Worm (Caenorhabditis elegans) whole organism, young adult: Measurements from ENCODE around the gene str-118.

Experiments
- B0019.2 ChIP-seq: fragments of 200-800 bp; sonication (Bioruptor generic); conservative IDR thresholded peaks from 2 replicates; pipeline ENCODE4 v1.3.6; 2022; ENCODE audit warnings: missing genetic modification reagents, missing genetic modification characterization, missing compliant biosample characterization
- B0035.1 ChIP-seq: sonication (generic microtip); optimal IDR thresholded peaks from 2 replicates; lab custom pipeline; 2016; ENCODE audit warnings: missing genetic modification characterization, mild to moderate bottlenecking, missing compliant biosample characterization, missing genotype, missing genetic modification reagents
- C17E4.6 ChIP-seq: fragments of 200-800 bp; sonication (Bioruptor generic); IDR thresholded peaks from 2 replicates; pipeline ENCODE4 v1.3.6; 2022; ENCODE audit warnings: missing genetic modification reagents, missing genetic modification characterization, missing compliant biosample characterization
- F22D6.2 ChIP-seq: sonication (generic microtip); optimal IDR thresholded peaks from 2 replicates; lab custom pipeline; 2016; ENCODE audit warnings: mild to moderate bottlenecking, missing genetic modification characterization, missing compliant biosample characterization
- F23B12.7 ChIP-seq: sonication (generic microtip); optimal IDR thresholded peaks from 2 replicates; lab custom pipeline; 2017; ENCODE audit warnings: missing genetic modification characterization, mild to moderate bottlenecking, missing compliant biosample characterization, antibody characterized with exemption, moderate library complexity; ENCODE audit not compliant: insufficient read depth
- F33H1.4 ChIP-seq: fragments of 200-800 bp; sonication (Bioruptor generic); IDR thresholded peaks from 2 replicates; pipeline ENCODE4 v1.3.6; 2022; ENCODE audit warnings: missing genetic modification reagents, missing genetic modification characterization, missing compliant biosample characterization
- F37B4.10 ChIP-seq: fragments of 200-800 bp; sonication (Bioruptor generic); IDR thresholded peaks from 2 replicates; pipeline ENCODE4 v1.3.6; 2022; ENCODE audit warnings: missing genetic modification characterization, missing compliant biosample characterization
- F52B5.7 ChIP-seq: sonication (generic microtip); optimal IDR thresholded peaks from 2 replicates; lab custom pipeline; 2016; ENCODE audit warnings: mild to moderate bottlenecking, missing genetic modification characterization, missing compliant biosample characterization
- T26A5.8 ChIP-seq: sonication (generic microtip); optimal IDR thresholded peaks from 2 replicates; lab custom pipeline; 2016; ENCODE audit warnings: missing genetic modification characterization, missing compliant biosample characterization
- Y53G8AR.9 ChIP-seq: fragments of 200-800 bp; sonication (Bioruptor generic); conservative IDR thresholded peaks from 2 replicates; pipeline ENCODE4 v1.3.6; 2022; ENCODE audit warnings: missing genetic modification reagents, missing genetic modification characterization, missing compliant biosample characterization
- Y79H2A.3 ChIP-seq: fragments of 200-800 bp; sonication (Bioruptor generic); conservative IDR thresholded peaks from 2 replicates; pipeline ENCODE4 v1.3.6; 2022; ENCODE audit warnings: missing genetic modification reagents, missing genetic modification characterization, missing compliant biosample characterization
- Y95B8A.8 ChIP-seq: fragments of 200-800 bp; sonication (Bioruptor generic); IDR thresholded peaks from 2 replicates; pipeline ENCODE4 v1.3.6; 2022; ENCODE audit warnings: missing genetic modification reagents, missing genetic modification characterization, missing compliant biosample characterization
- ZK185.1 ChIP-seq: sonication (generic microtip); optimal IDR thresholded peaks from 2 replicates; lab custom pipeline; 2016; ENCODE audit warnings: mild to moderate bottlenecking, missing genetic modification characterization, missing compliant biosample characterization; ENCODE audit not compliant: poor library complexity, severe bottlenecking
- akir-1 ChIP-seq: fragments of 200-800 bp; sonication (Bioruptor generic); optimal IDR thresholded peaks from 2 replicates; lab custom pipeline; 2018; ENCODE audit warnings: mild to moderate bottlenecking, missing genetic modification characterization, moderate library complexity, missing compliant biosample characterization
- aptf-3 ChIP-seq: fragments of 200-800 bp; sonication (Bioruptor generic); IDR thresholded peaks from 2 replicates; pipeline ENCODE4 v1.3.6; 2022; ENCODE audit warnings: missing genetic modification characterization, missing compliant biosample characterization
- atf-7 ChIP-seq: sonication (generic microtip); optimal IDR thresholded peaks from 2 replicates; lab custom pipeline; 2017; ENCODE audit warnings: mild to moderate bottlenecking, missing genetic modification characterization, missing compliant biosample characterization
- athp-1 ChIP-seq: sonication (generic microtip); optimal IDR thresholded peaks from 2 replicates; lab custom pipeline; 2017; ENCODE audit warnings: mild to moderate bottlenecking, missing genetic modification characterization, missing compliant biosample characterization
- attf-6 ChIP-seq: fragments of 200-800 bp; sonication (Bioruptor generic); IDR thresholded peaks from 2 replicates; pipeline ENCODE4 v1.3.6; 2022; ENCODE audit warnings: missing genetic modification reagents, missing genetic modification characterization, missing compliant biosample characterization
- bed-1 ChIP-seq: fragments of 200-800 bp; sonication (Bioruptor generic); IDR thresholded peaks from 2 replicates; pipeline ENCODE4 v1.3.6; 2022; ENCODE audit warnings: missing genetic modification reagents, missing genetic modification characterization, missing compliant biosample characterization
- cebp-1 ChIP-seq, 2 experiments: fragments of 200-800 bp in 1 of 2; sonication (Bioruptor generic) in 1 of 2; sonication (generic microtip) in 1 of 2; IDR thresholded peaks in 1 of 2; optimal IDR thresholded peaks in 1 of 2; 2 replicates each; pipeline versions ENCODE4 v1.3.6 to Lab custom; 2017 to 2022; ENCODE audit warnings: missing compliant biosample characterization in 2 of 2, missing genetic modification characterization in 2 of 2, mild to moderate bottlenecking in 1 of 2, missing genetic modification reagents in 1 of 2, moderate library complexity in 1 of 2
- cebp-2 ChIP-seq: fragments of 200-800 bp; sonication (Bioruptor generic); IDR thresholded peaks from 2 replicates; pipeline ENCODE4 v1.3.6; 2022; ENCODE audit warnings: missing genetic modification characterization, missing compliant biosample characterization
- ceh-58 ChIP-seq: fragments of 200-800 bp; sonication (Bioruptor generic); IDR thresholded peaks from 2 replicates; pipeline ENCODE4 v1.3.6; 2022; ENCODE audit warnings: missing genetic modification characterization, missing compliant biosample characterization
- dpl-1 ChIP-seq: fragments of 150-350 bp; optimal IDR thresholded peaks from 2 replicates; lab custom pipeline; 2014; ENCODE audit warnings: missing biosample characterization, missing genetic modification reagents, missing genetic modification characterization
- efl-1 ChIP-seq: fragments of 150-350 bp; optimal IDR thresholded peaks from 2 replicates; lab custom pipeline; 2014; ENCODE audit warnings: missing biosample characterization, missing genetic modification reagents, missing genetic modification characterization
- egl-18 ChIP-seq: fragments of 200-800 bp; sonication (Bioruptor generic); IDR thresholded peaks from 2 replicates; pipeline ENCODE4 v1.3.6; 2022; ENCODE audit warnings: missing genetic modification reagents, missing genetic modification characterization, missing compliant biosample characterization
- egl-44 ChIP-seq: fragments of 200-800 bp; sonication (Bioruptor generic); IDR thresholded peaks from 2 replicates; pipeline ENCODE4 v1.3.6; 2022; ENCODE audit warnings: missing genetic modification reagents, missing genetic modification characterization, missing compliant biosample characterization
- egrh-3 ChIP-seq: fragments of 200-800 bp; sonication (Bioruptor generic); IDR thresholded peaks from 2 replicates; pipeline ENCODE4 v1.3.6; 2022; ENCODE audit warnings: missing genetic modification reagents, missing genetic modification characterization, missing compliant biosample characterization
- gei-17 ChIP-seq: fragments of 200-800 bp; sonication (Bioruptor generic); optimal IDR thresholded peaks from 2 replicates; lab custom pipeline; 2018; ENCODE audit warnings: mild to moderate bottlenecking, missing genetic modification characterization, missing compliant biosample characterization
- let-526 ChIP-seq: fragments of 200-800 bp; sonication (Bioruptor generic); IDR thresholded peaks from 2 replicates; pipeline ENCODE4 v1.3.6; 2022; ENCODE audit warnings: missing genetic modification reagents, missing genetic modification characterization, missing compliant biosample characterization
- lin-26 ChIP-seq: fragments of 200-800 bp; sonication (Bioruptor generic); IDR thresholded peaks from 2 replicates; pipeline ENCODE4 v1.3.6; 2022; ENCODE audit warnings: missing genetic modification reagents, missing genetic modification characterization, missing compliant biosample characterization
- lir-1 ChIP-seq: fragments of 200-800 bp; sonication (Bioruptor generic); conservative IDR thresholded peaks from 2 replicates; pipeline ENCODE4 v1.3.6; 2022; ENCODE audit warnings: missing genetic modification reagents, missing genetic modification characterization, missing compliant biosample characterization
- lsl-1 ChIP-seq: fragments of 200-800 bp; sonication (Bioruptor generic); optimal IDR thresholded peaks from 2 replicates; lab custom pipeline; 2018; ENCODE audit warnings: mild to moderate bottlenecking, missing genetic modification characterization, moderate library complexity, missing compliant biosample characterization
- lsy-27 ChIP-seq: sonication (generic microtip); optimal IDR thresholded peaks from 2 replicates; lab custom pipeline; 2017; ENCODE audit warnings: missing genetic modification characterization, mild to moderate bottlenecking, missing compliant biosample characterization, antibody characterized with exemption, missing genotype, borderline replicate concordance; ENCODE audit not compliant: insufficient read depth
- madf-6 ChIP-seq: fragments of 200-800 bp; sonication (Bioruptor generic); IDR thresholded peaks from 2 replicates; pipeline ENCODE4 v1.3.6; 2022; ENCODE audit warnings: missing genetic modification reagents, missing genetic modification characterization, missing compliant biosample characterization
- mcd-1 ChIP-seq: fragments of 200-800 bp; sonication (Bioruptor generic); IDR thresholded peaks from 2 replicates; pipeline ENCODE4 v1.3.6; 2022; ENCODE audit warnings: missing genetic modification reagents, missing genetic modification characterization, missing compliant biosample characterization
- mel-28 ChIP-seq: sonication (generic microtip); optimal IDR thresholded peaks from 2 replicates; lab custom pipeline; 2016; ENCODE audit warnings: borderline replicate concordance, mild to moderate bottlenecking, missing genetic modification characterization, missing compliant biosample characterization
- mes-4 ChIP-seq: sonication (generic microtip); optimal IDR thresholded peaks from 2 replicates; lab custom pipeline; 2016; ENCODE audit warnings: missing genotype, missing genetic modification characterization, missing compliant biosample characterization
- nhr-27 ChIP-seq: fragments of 200-800 bp; sonication (Bioruptor generic); optimal IDR thresholded peaks from 2 replicates; lab custom pipeline; 2018; ENCODE audit warnings: mild to moderate bottlenecking, missing genetic modification characterization, moderate library complexity, missing compliant biosample characterization
- nhr-80 ChIP-seq: sonication (generic microtip); optimal IDR thresholded peaks from 2 replicates; lab custom pipeline; 2016; ENCODE audit warnings: missing genetic modification characterization, missing compliant biosample characterization
- rcor-1 ChIP-seq: fragments of 200-800 bp; sonication (Bioruptor generic); IDR thresholded peaks from 2 replicates; pipeline ENCODE4 v1.3.6; 2022; ENCODE audit warnings: missing genetic modification reagents, missing genetic modification characterization, missing compliant biosample characterization
- repo-1 ChIP-seq: sonication (generic microtip); optimal IDR thresholded peaks from 2 replicates; lab custom pipeline; 2017; ENCODE audit warnings: mild to moderate bottlenecking, missing genetic modification characterization, missing compliant biosample characterization
- sdz-38 ChIP-seq: sonication (generic microtip); optimal IDR thresholded peaks from 2 replicates; lab custom pipeline; 2016; ENCODE audit warnings: missing genotype, missing genetic modification characterization, missing compliant biosample characterization
- sea-2 ChIP-seq: fragments of 200-800 bp; sonication (Bioruptor generic); IDR thresholded peaks from 2 replicates; pipeline ENCODE4 v1.3.6; 2022; ENCODE audit warnings: missing genetic modification characterization, missing compliant biosample characterization
- snpc-1.3 ChIP-seq: sonication (generic microtip); optimal IDR thresholded peaks from 2 replicates; lab custom pipeline; 2017; ENCODE audit warnings: missing genetic modification characterization, mild to moderate bottlenecking, missing compliant biosample characterization, antibody characterized with exemption, moderate library complexity, missing genotype, missing genetic modification reagents; ENCODE audit not compliant: insufficient read depth
- snpc-4 ChIP-seq, 5 experiments: fragments of 150-350 bp in 1 of 5; sonication (generic microtip) in 4 of 5; optimal IDR thresholded peaks; 2 replicates each; lab custom pipeline; 2014 to 2018; ENCODE audit warnings: missing genetic modification characterization in 5 of 5, missing biosample characterization in 3 of 5, antibody characterized with exemption in 2 of 5, mild to moderate bottlenecking in 2 of 5, missing compliant biosample characterization in 2 of 5, missing genotype in 2 of 5, moderate library complexity in 2 of 5, missing genetic modification reagents in 1 of 5
- tbx-9 ChIP-seq: sonication (generic microtip); optimal IDR thresholded peaks from 2 replicates; lab custom pipeline; 2016; ENCODE audit warnings: borderline replicate concordance, missing genetic modification characterization, inconsistent platforms, missing compliant biosample characterization
- xnd-1 ChIP-seq: sonication (generic microtip); optimal IDR thresholded peaks from 2 replicates; lab custom pipeline; 2016; ENCODE audit warnings: missing genotype, missing genetic modification reagents, missing genetic modification characterization, missing compliant biosample characterization
- ztf-3 ChIP-seq: fragments of 200-800 bp; sonication (Bioruptor generic); optimal IDR thresholded peaks from 2 replicates; lab custom pipeline; 2018; ENCODE audit warnings: mild to moderate bottlenecking, missing genetic modification characterization, missing compliant biosample characterization

The str-118 gene

ce11 chrV:10039837-10040236 is 12.1 kb upstream of the str-118 start (continued):
- TF ChIP-seq lir-1 (GFP tag; lab: Robert Waterston, UW) = peak; percentile 68
- TF ChIP-seq mes-4 = no peak
- TF ChIP-seq xnd-1 (tag; lab: Kevin White, UChicago) = no peak
- no peak for TF ChIP-seq rcor-1 (GFP tag; lab: Robert Waterston, UW)
- peak; percentile 76 for TF ChIP-seq nhr-80 (tag; lab: Kevin White, UChicago)
- TF ChIP-seq efl-1 (GFP tag; lab: Kevin White, UChicago) = no peak
- TF ChIP-seq lsy-27 (tag; lab: Kevin White, UChicago) = no peak
- no peak for TF ChIP-seq repo-1 (tag; lab: Kevin White, UChicago)
- TF ChIP-seq F23B12.7 (tag; lab: Kevin White, UChicago) = no peak
- no peak for TF ChIP-seq lsl-1 (GFP tag; lab: Kevin White, UChicago)
- no peak for TF ChIP-seq madf-6 (GFP tag; lab: Robert Waterston, UW)
- TF ChIP-seq Y95B8A.8 (GFP tag; lab: Robert Waterston, UW) = no peak
- TF ChIP-seq athp-1 (tag; lab: Kevin White, UChicago) = no peak
- TF ChIP-seq bed-1 (GFP tag; lab: Robert Waterston, UW) = no peak
- no peak for TF ChIP-seq Y53G8AR.9 (GFP tag; lab: Robert Waterston, UW)
- TF ChIP-seq tbx-9 (tag; lab: Kevin White, UChicago) = no peak
- TF ChIP-seq let-526 (GFP tag; lab: Robert Waterston, UW) = 0 out of 2 replicates have a peak, but pooled peaks have one; percentile 65
- peak; percentile 48 for TF ChIP-seq egrh-3 (GFP tag; lab: Robert Waterston, UW)
- no peak for TF ChIP-seq attf-6 (GFP tag; lab: Robert Waterston, UW)
- TF ChIP-seq ceh-58 = no peak
- no peak for TF ChIP-seq cebp-2 (GFP tag; lab: Robert Waterston, UW)
- TF ChIP-seq snpc-4 (GFP tag; optimal IDR thresholded peaks at IDR 0.05; lab: Kevin White, UChicago) = no peak
- TF ChIP-seq snpc-4 (tag; optimal IDR thresholded peaks at IDR 0.05; lab: Kevin White, UChicago) = peak in 2 of 4 experiments; percentile 31 to 48
- no peak for TF ChIP-seq akir-1 (GFP tag; lab: Kevin White, UChicago)
- no peak for TF ChIP-seq dpl-1
- TF ChIP-seq cebp-1 (GFP tag; IDR thresholded peaks at IDR 0.05; lab: Robert Waterston, UW) = peak; percentile 36; the same call in 1 of the 2 replicates
- peak; percentile 71 for TF ChIP-seq cebp-1 (tag; optimal IDR thresholded peaks at IDR 0.05; lab: Kevin White, UChicago)
- TF ChIP-seq mcd-1 (GFP tag; lab: Robert Waterston, UW) = peak; percentile 59
- no peak for TF ChIP-seq snpc-1.3
- no peak for TF ChIP-seq C17E4.6
- no peak for TF ChIP-seq lin-26 (GFP tag; lab: Robert Waterston, UW)
- TF ChIP-seq aptf-3 (GFP tag; lab: Robert Waterston, UW) = no peak
- TF ChIP-seq B0019.2 = no peak
- no peak for TF ChIP-seq F37B4.10 (GFP tag; lab: Robert Waterston, UW)
- TF ChIP-seq sea-2 (GFP tag; lab: Robert Waterston, UW) = no peak
- no peak for TF ChIP-seq nhr-27 (tag; lab: Kevin White, UChicago)
- peak; percentile 22 for TF ChIP-seq gei-17 (GFP tag; lab: Kevin White, UChicago)
- TF ChIP-seq F33H1.4 (GFP tag; lab: Robert Waterston, UW) = no peak
- peak; percentile 38 for TF ChIP-seq atf-7 (tag; lab: Kevin White, UChicago)
- no peak for TF ChIP-seq mel-28 (tag; lab: Kevin White, UChicago)
- no peak for TF ChIP-seq F22D6.2 (tag; lab: Kevin White, UChicago)
- 0 out of 2 replicates have a peak, but pooled peaks have one; percentile 44 for TF ChIP-seq egl-44
- TF ChIP-seq egl-18 (GFP tag; lab: Robert Waterston, UW) = no peak
- no peak for TF ChIP-seq T26A5.8 (tag; lab: Kevin White, UChicago)
- TF ChIP-seq ztf-3 = no peak
- TF ChIP-seq B0035.1 (tag; lab: Kevin White, UChicago) = no peak
- TF ChIP-seq F52B5.7 (tag; lab: Kevin White, UChicago) = no peak
- no peak for TF ChIP-seq Y79H2A.3 (GFP tag; lab: Robert Waterston, UW)
- TF ChIP-seq sdz-38 (tag; lab: Kevin White, UChicago) = no peak
- no peak for TF ChIP-seq ZK185.1
